Fruit fly (Drosophila melanogaster): Measurements from ENCODE around the gene CG9917.

The CG9917 gene

dm6 chrX:16277878-16278506 lies 45.0 kb downstream of the CG9917 start, which contains the start of gene eas:
TSS of gene eas (plus strand) at chrX:16278328.
- TF ChIP-seq CG13424 (tag; optimal IDR thresholded peaks at IDR 0.05) (no peak), CG11504 (tag; optimal IDR thresholded peaks at IDR 0.05) (peak; percentile 3), CG7357 (GFP tag; IDR thresholded peaks at IDR 0.05) (no peak), pita (GFP tag; optimal IDR thresholded peaks at IDR 0.05) (no peak), al (GFP tag; IDR thresholded peaks at IDR 0.05) (no peak), gem (tag; optimal IDR thresholded peaks at IDR 0.05) (no peak), CG6765 (GFP tag; optimal IDR thresholded peaks at IDR 0.05) (no peak), Mes4 (GFP tag; optimal IDR thresholded peaks at IDR 0.05) (no peak), lmd (GFP tag; IDR thresholded peaks at IDR 0.05) (no peak), Pdp1 (GFP tag; optimal IDR thresholded peaks at IDR 0.05) (peak; percentile 3 to 43), Adf1 (GFP tag; IDR thresholded peaks at IDR 0.05) (no peak), CG8924 (tag; optimal IDR thresholded peaks at IDR 0.05) (no peak), br (optimal IDR thresholded peaks at IDR 0.05) (no peak), z (GFP tag; IDR thresholded peaks at IDR 0.05) (no peak), CG6791 (GFP tag; IDR thresholded peaks at IDR 0.05; ENCODE audit: partially characterized antibody) (peak; percentile 77), CG4328 (GFP tag; optimal IDR thresholded peaks at IDR 0.05) (no peak), dm (GFP tag; optimal IDR thresholded peaks at IDR 0.05) (no peak), bab2 (GFP tag; optimal IDR thresholded peaks at IDR 0.05) (no peak), Hsf (GFP tag; optimal IDR thresholded peaks at IDR 0.05) (peak; percentile 10), zfh2 (GFP tag; optimal IDR thresholded peaks at IDR 0.05) (no peak), CG7963 (GFP tag; IDR thresholded peaks at IDR 0.05; ENCODE audit: partially characterized antibody) (peak; percentile 72; the same call in 2 of the 3 replicates), CG1602 (GFP tag; optimal IDR thresholded peaks at IDR 0.05) (no peak), CG6813 (GFP tag; optimal IDR thresholded peaks at IDR 0.05) (no peak), pzg (GFP tag; optimal IDR thresholded peaks at IDR 0.05) (peak; percentile 87), crp (GFP tag; optimal IDR thresholded peaks at IDR 0.05) (no peak), toy (GFP tag; IDR thresholded peaks at IDR 0.05) (no peak), CG4707 (GFP tag; optimal IDR thresholded peaks at IDR 0.05) (no peak), tin (GFP tag; optimal IDR thresholded peaks at IDR 0.05) (peak; percentile 36), schlank (tag; optimal IDR thresholded peaks at IDR 0.05) (peak; percentile 18), danr (GFP tag; IDR thresholded peaks at IDR 0.05) (no peak), Elba2 (GFP tag; optimal IDR thresholded peaks at IDR 0.05) (peak; percentile 26), odd (GFP tag; optimal IDR thresholded peaks at IDR 0.05) (no peak), CG4424 (GFP tag; optimal IDR thresholded peaks at IDR 0.05) (peak; percentile 20), CG16779 (GFP tag; IDR thresholded peaks at IDR 0.05) (no peak), ind (GFP tag; optimal IDR thresholded peaks at IDR 0.05) (peak; percentile 13), NfI (GFP tag; optimal IDR thresholded peaks at IDR 0.05) (no peak), shn (GFP tag; optimal IDR thresholded peaks at IDR 0.05) (no peak), Fer1 (GFP tag; optimal IDR thresholded peaks at IDR 0.05) (no peak), CG14050 (GFP tag; IDR thresholded peaks at IDR 0.05) (no peak), bigmax (GFP tag; optimal IDR thresholded peaks at IDR 0.05) (no peak), Optix (GFP tag; IDR thresholded peaks at IDR 0.05) (no peak), CG13624 (GFP tag; optimal IDR thresholded peaks at IDR 0.05) (peak; percentile 23), sima (GFP tag; optimal IDR thresholded peaks at IDR 0.05) (no peak), NK7.1 (GFP tag; optimal IDR thresholded peaks at IDR 0.05) (no peak), CG4730 (GFP tag; IDR thresholded peaks at IDR 0.05) (no peak), Bteb2 (GFP tag; optimal IDR thresholded peaks at IDR 0.05) (no peak), so (GFP tag; IDR thresholded peaks at IDR 0.05) (no peak), Hmr (GFP tag; optimal IDR thresholded peaks at IDR 0.05) (peak; percentile 25), Oaz (GFP tag; IDR thresholded peaks at IDR 0.05) (no peak), Meics (GFP tag; optimal IDR thresholded peaks at IDR 0.05) (no peak), Sry-δ (GFP tag; optimal IDR thresholded peaks at IDR 0.05) (peak; percentile 86), CG2889 (GFP tag; IDR thresholded peaks at IDR 0.05) (no peak)
